Worm (Caenorhabditis elegans): Measurements from ENCODE around the gene str-129.

DNA sequence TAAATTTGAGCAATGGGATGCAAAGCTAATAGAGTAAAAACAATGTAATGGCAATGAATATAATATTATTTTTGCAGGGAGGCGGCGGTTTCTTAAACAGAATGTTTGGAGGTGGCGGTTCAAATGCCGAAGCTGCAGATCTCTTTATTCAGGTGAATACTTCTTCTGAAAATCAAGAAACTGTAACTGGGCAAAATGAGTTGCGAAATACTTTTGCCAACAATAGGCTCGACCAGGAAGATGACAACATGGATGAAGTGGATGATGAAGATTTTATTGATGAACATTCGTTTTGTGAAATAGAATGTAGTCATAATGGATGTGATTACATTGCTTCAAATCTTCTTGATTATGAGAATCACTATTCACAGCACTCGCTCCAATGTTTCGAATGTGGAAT lies 38.5 kb upstream of the str-129 start:
- TF ChIP-seq hmg-4 (GFP tag; optimal IDR thresholded peaks at IDR 0.05) = no peak
- TF ChIP-seq ama-1 (optimal IDR thresholded peaks at IDR 0.05) = no peak
